Worm (Caenorhabditis elegans) whole organism, young adult: Measurements from ENCODE around the gene pgl-2.

Experiments used
- dpff-1 ChIP-seq: sonication (generic microtip); optimal IDR thresholded peaks from 2 replicates; lab custom pipeline; 2017; ENCODE audit warnings: mild to moderate bottlenecking, missing genetic modification characterization, missing compliant biosample characterization
- dpl-1 ChIP-seq: fragments of 150-350 bp; optimal IDR thresholded peaks from 2 replicates; lab custom pipeline; 2014; ENCODE audit warnings: missing biosample characterization, missing genetic modification reagents, missing genetic modification characterization
- fkh-3 ChIP-seq: sonication (generic microtip); optimal IDR thresholded peaks from 2 replicates; lab custom pipeline; 2016; ENCODE audit warnings: mild to moderate bottlenecking, missing genetic modification characterization, missing compliant biosample characterization
- hrde-1 ChIP-seq: sonication (generic microtip); optimal IDR thresholded peaks from 2 replicates; lab custom pipeline; 2016; ENCODE audit warnings: missing genetic modification characterization, mild to moderate bottlenecking, missing compliant biosample characterization, moderate library complexity, missing genotype, missing genetic modification reagents, borderline replicate concordance
- nhr-90 ChIP-seq: sonication (generic microtip); optimal IDR thresholded peaks from 2 replicates; lab custom pipeline; 2016; ENCODE audit warnings: missing genotype, mild to moderate bottlenecking, missing genetic modification characterization, missing compliant biosample characterization
- pha-4 ChIP-seq: fragments of 150-350 bp; sonication (generic microtip); optimal IDR thresholded peaks from 2 replicates; lab custom pipeline; 2014; ENCODE audit warnings: missing biosample characterization, missing genetic modification reagents, missing genetic modification characterization

- TF ChIP-seq pha-4 (no peak), fkh-3 (tag; lab: Kevin White, UChicago) (no peak), dpff-1 (tag; lab: Kevin White, UChicago) (no peak), hrde-1 (no peak), dpl-1 (GFP tag; lab: Kevin White, UChicago) (no peak), nhr-90 (tag; lab: Kevin White, UChicago) (no peak)
These were observed 42.0 kb upstream of the pgl-2 start, which contains the start of gene mrpl-11 for ce11 chrIII:8717231-8717694.
